Fruit fly (Drosophila melanogaster): ENCODE data around the gene CG13358.
A peak's percentile ranks its signal among the peaks of the same experiment; 100 is the strongest.

Gene CG13358

DNA sequence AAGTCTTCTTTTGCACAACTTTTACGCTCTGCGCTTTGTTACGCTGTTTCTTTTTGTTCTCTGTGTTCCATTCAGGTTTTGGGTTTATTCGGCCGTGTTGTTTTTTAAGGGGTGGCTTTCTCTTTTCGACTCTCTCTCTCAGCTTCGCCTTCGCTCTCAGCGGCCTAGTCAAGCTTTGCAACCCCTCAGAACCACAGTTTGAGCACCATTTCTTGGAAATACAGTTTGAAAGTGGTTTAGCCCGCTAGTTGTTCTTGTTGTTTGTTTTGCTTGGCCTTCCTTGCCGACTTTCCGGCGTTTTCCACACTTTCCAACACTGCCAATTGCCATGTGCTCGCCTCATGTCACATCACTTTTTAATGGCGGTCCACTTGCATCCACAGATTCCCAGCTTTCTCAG lies 36.3 kb upstream of the CG13358 start:
- TF ChIP-seq twi (tag; optimal IDR thresholded peaks at IDR 0.05) (peak; percentile 20), CG6854 (GFP tag; optimal IDR thresholded peaks at IDR 0.05) (peak; percentile 68), vvl (GFP tag; IDR thresholded peaks at IDR 0.05) (0 out of 2 replicates have a peak, but pooled peaks have one; percentile 13), bsh (GFP tag; optimal IDR thresholded peaks at IDR 0.05) (no peak), fd96Cb (tag; optimal IDR thresholded peaks at IDR 0.05) (no peak), CG7372 (GFP tag; IDR thresholded peaks at IDR 0.05) (no peak), stwl (tag; optimal IDR thresholded peaks at IDR 0.05) (peak; percentile 28), CG5180 (GFP tag; optimal IDR thresholded peaks at IDR 0.05) (no peak), vnd (GFP tag; IDR thresholded peaks at IDR 0.05; ENCODE audit: partially characterized antibody) (no peak), CG34422 (GFP tag; IDR thresholded peaks at IDR 0.05) (peak; percentile 70; the same call in 2 of the 3 replicates), Hr51 (GFP tag; optimal IDR thresholded peaks at IDR 0.05) (no peak), CG14965 (GFP tag; optimal IDR thresholded peaks at IDR 0.05; ENCODE audit: borderline replicate concordance) (no peak), Abd-B (GFP tag; optimal IDR thresholded peaks at IDR 0.05) (no peak), CG7987 (GFP tag; optimal IDR thresholded peaks at IDR 0.05) (peak; percentile 0), CG3726 (GFP tag; IDR thresholded peaks at IDR 0.05) (no peak), CG3407 (GFP tag; optimal IDR thresholded peaks at IDR 0.05) (no peak), fru (optimal IDR thresholded peaks at IDR 0.05) (no peak), CG2199 (GFP tag; IDR thresholded peaks at IDR 0.05) (no peak), CoRest (tag; optimal IDR thresholded peaks at IDR 0.05) (no peak), Myb (GFP tag; optimal IDR thresholded peaks at IDR 0.05) (no peak), Usf (GFP tag; optimal IDR thresholded peaks at IDR 0.05) (no peak), PHDP (tag; optimal IDR thresholded peaks at IDR 0.05) (no peak), Mad (GFP tag; optimal IDR thresholded peaks at IDR 0.05) (no peak), Rfx (GFP tag; IDR thresholded peaks at IDR 0.05) (0 out of 2 replicates have a peak, but pooled peaks have one; percentile 13), CG11504 (tag; optimal IDR thresholded peaks at IDR 0.05) (no peak), zfh2 (GFP tag; optimal IDR thresholded peaks at IDR 0.05) (no peak), CG10267 (tag; optimal IDR thresholded peaks at IDR 0.05) (peak; percentile 76), CG6813 (GFP tag; optimal IDR thresholded peaks at IDR 0.05) (peak; percentile 8), ci (GFP tag; IDR thresholded peaks at IDR 0.05) (no peak), Atf3 (GFP tag; optimal IDR thresholded peaks at IDR 0.05) (no peak), CG4360 (GFP tag; IDR thresholded peaks at IDR 0.05) (peak; percentile 17; the same call in 1 of the 2 replicates), vfl (GFP tag; optimal IDR thresholded peaks at IDR 0.05) (no peak), CG6654 (GFP tag; optimal IDR thresholded peaks at IDR 0.05) (peak; percentile 99), bbx (GFP tag; IDR thresholded peaks at IDR 0.05; ENCODE audit: partially characterized antibody) (no peak), scrt (GFP tag; optimal IDR thresholded peaks at IDR 0.05) (peak; percentile 41), NC2β (GFP tag; optimal IDR thresholded peaks at IDR 0.05) (no peak), MESR4 (GFP tag; optimal IDR thresholded peaks at IDR 0.05) (no peak), ssp (GFP tag; IDR thresholded peaks at IDR 0.05) (no peak), CG4328 (GFP tag; optimal IDR thresholded peaks at IDR 0.05) (no peak), Deaf1 (tag; optimal IDR thresholded peaks at IDR 0.05) (no peak), CG18476 (GFP tag; optimal IDR thresholded peaks at IDR 0.05) (no peak), pzg (GFP tag; optimal IDR thresholded peaks at IDR 0.05) (peak; percentile 14), dm (GFP tag; optimal IDR thresholded peaks at IDR 0.05) (peak; percentile 12), CG34376 (GFP tag; optimal IDR thresholded peaks at IDR 0.05) (no peak), nom (GFP tag; optimal IDR thresholded peaks at IDR 0.05) (no peak), CG11085 (GFP tag; IDR thresholded peaks at IDR 0.05) (no peak), aop (GFP tag; IDR thresholded peaks at IDR 0.05) (no peak), CG11696 (GFP tag; IDR thresholded peaks at IDR 0.05) (no peak), gfzf (GFP tag; optimal IDR thresholded peaks at IDR 0.05) (no peak), corto (GFP tag; optimal IDR thresholded peaks at IDR 0.05) (no peak), zf30C (GFP tag; optimal IDR thresholded peaks at IDR 0.05) (no peak)

Measured in whole organism, embryonic.